Worm (Caenorhabditis elegans) whole organism, young adult: ENCODE measurements around the gene W03A5.1.

ENCODE experiments used
- T07F8.4 ChIP-seq: sonication (generic microtip); optimal IDR thresholded peaks from 2 replicates; lab custom pipeline; 2016; ENCODE audit warnings: mild to moderate bottlenecking, missing genetic modification characterization, moderate library complexity, missing compliant biosample characterization
- akir-1 ChIP-seq: fragments of 200-800 bp; sonication (Bioruptor generic); optimal IDR thresholded peaks from 2 replicates; lab custom pipeline; 2018; ENCODE audit warnings: mild to moderate bottlenecking, missing genetic modification characterization, moderate library complexity, missing compliant biosample characterization
- attf-3 ChIP-seq: fragments of 200-800 bp; sonication (Bioruptor generic); conservative IDR thresholded peaks from 2 replicates; pipeline ENCODE4 v1.3.6; 2022; ENCODE audit warnings: missing genetic modification reagents, missing genetic modification characterization, missing compliant biosample characterization

DNA sequence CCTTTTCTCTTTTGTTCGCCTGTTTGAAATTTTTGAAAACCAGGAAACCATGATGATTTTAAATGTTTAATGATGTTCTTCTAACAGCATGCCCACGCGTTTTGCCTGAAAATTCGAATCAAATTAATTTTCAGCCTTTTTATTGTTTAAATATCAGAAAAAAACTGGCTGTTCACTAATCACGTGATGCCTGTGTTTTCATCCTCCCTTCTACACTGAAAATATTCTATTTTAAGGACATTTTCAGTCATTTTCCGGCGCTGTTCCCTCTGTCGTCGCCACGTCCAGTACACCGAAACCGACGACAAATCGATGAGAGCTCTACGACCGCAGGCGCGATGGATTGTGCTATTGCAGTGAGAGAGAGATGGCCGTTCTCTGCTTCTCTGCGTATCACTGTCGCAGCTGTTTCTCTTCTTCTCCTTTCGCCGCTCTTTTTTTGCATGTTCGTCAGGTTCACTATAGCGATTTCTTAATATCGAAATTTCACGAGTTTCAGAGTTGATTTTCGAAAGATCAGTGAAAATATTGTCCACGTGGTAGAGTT, 42.1 kb downstream of the W03A5.1 start, which contains the start of gene F48E8.8:
- no peak for TF ChIP-seq attf-3 (GFP tag; lab: Robert Waterston, UW)
- no peak for TF ChIP-seq akir-1 (GFP tag; lab: Kevin White, UChicago)
- TF ChIP-seq T07F8.4 (tag; lab: Kevin White, UChicago) = no peak
